Worm (Caenorhabditis elegans) whole organism, late embryonic: ENCODE measurements around the gene Y94A7B.11.

Experiments used
- ama-1 ChIP-seq: fragments of 150-350 bp; optimal IDR thresholded peaks from 2 replicates; lab custom pipeline; 2014
- ceh-24 ChIP-seq: sonication (generic microtip); optimal IDR thresholded peaks from 2 replicates; lab custom pipeline; 2016; ENCODE audit warnings: mild to moderate bottlenecking, missing genetic modification characterization, missing compliant biosample characterization
- dmd-4 ChIP-seq: sonication (generic microtip); optimal IDR thresholded peaks from 2 replicates; lab custom pipeline; 2016; ENCODE audit warnings: borderline replicate concordance, missing genetic modification characterization, missing compliant biosample characterization
- dve-1 ChIP-seq: sonication (generic microtip); optimal IDR thresholded peaks from 2 replicates; lab custom pipeline; 2017; ENCODE audit warnings: antibody characterized with exemption, mild to moderate bottlenecking, missing genetic modification characterization, missing compliant biosample characterization
- fkh-6 ChIP-seq: sonication (generic microtip); optimal IDR thresholded peaks from 2 replicates; lab custom pipeline; 2016; ENCODE audit warnings: missing genetic modification characterization, missing compliant biosample characterization
- hlh-15 ChIP-seq: sonication (generic microtip); optimal IDR thresholded peaks from 2 replicates; lab custom pipeline; 2016; ENCODE audit warnings: missing genetic modification characterization, missing compliant biosample characterization
- lin-11 ChIP-seq: fragments of 200-800 bp; sonication (Bioruptor generic); optimal IDR thresholded peaks from 2 replicates; lab custom pipeline; 2018; ENCODE audit warnings: mild to moderate bottlenecking, missing genetic modification characterization, missing compliant biosample characterization
- pha-4 ChIP-seq: fragments of 150-350 bp; optimal IDR thresholded peaks from 2 replicates; lab custom pipeline; 2018; ENCODE audit warnings: missing biosample characterization, missing genetic modification reagents, missing genetic modification characterization
- sdc-2 ChIP-seq: sonication (generic microtip); optimal IDR thresholded peaks from 2 replicates; lab custom pipeline; 2016; ENCODE audit warnings: missing genotype, missing genetic modification characterization, missing compliant biosample characterization
- unc-3 ChIP-seq, 2 experiments: fragments of 200-800 bp in 1 of 2; sonication (Bioruptor generic) in 1 of 2; sonication (generic microtip) in 1 of 2; conservative IDR thresholded peaks in 1 of 2; optimal IDR thresholded peaks in 1 of 2; 2 replicates each; pipeline versions ENCODE4 v1.3.6 to Lab custom; 2016 to 2022; ENCODE audit warnings: missing compliant biosample characterization in 2 of 2, missing genetic modification characterization in 2 of 2, missing genetic modification reagents in 1 of 2
- unc-86 ChIP-seq: sonication (generic microtip); optimal IDR thresholded peaks from 2 replicates; lab custom pipeline; 2016; ENCODE audit warnings: missing genetic modification characterization, missing compliant biosample characterization
- ztf-16 ChIP-seq: sonication (generic microtip); optimal IDR thresholded peaks from 2 replicates; lab custom pipeline; 2017; ENCODE audit warnings: missing genetic modification characterization, missing compliant biosample characterization

- TF ChIP-seq unc-3 (GFP tag; conservative IDR thresholded peaks at IDR 0.05; lab: Robert Waterston, UW) (no peak), unc-3 (tag; optimal IDR thresholded peaks at IDR 0.05; lab: Kevin White, UChicago) (no peak), sdc-2 (tag; lab: Kevin White, UChicago) (no peak), ztf-16 (no peak), dve-1 (tag; lab: Kevin White, UChicago) (no peak), fkh-6 (no peak), pha-4 (tag; lab: Kevin White, UChicago) (no peak), ama-1 (no peak), unc-86 (tag; lab: Kevin White, UChicago) (no peak), ceh-24 (no peak), lin-11 (tag; lab: Kevin White, UChicago) (no peak), hlh-15 (tag; lab: Kevin White, UChicago) (no peak), dmd-4 (tag; lab: Kevin White, UChicago) (no peak)
Measured at ce11 chrV:17780285-17780684, 22.1 kb downstream of the Y94A7B.11 start.
